Worm (Caenorhabditis elegans): ENCODE data around the gene M60.7.

M60.7 gene

DNA sequence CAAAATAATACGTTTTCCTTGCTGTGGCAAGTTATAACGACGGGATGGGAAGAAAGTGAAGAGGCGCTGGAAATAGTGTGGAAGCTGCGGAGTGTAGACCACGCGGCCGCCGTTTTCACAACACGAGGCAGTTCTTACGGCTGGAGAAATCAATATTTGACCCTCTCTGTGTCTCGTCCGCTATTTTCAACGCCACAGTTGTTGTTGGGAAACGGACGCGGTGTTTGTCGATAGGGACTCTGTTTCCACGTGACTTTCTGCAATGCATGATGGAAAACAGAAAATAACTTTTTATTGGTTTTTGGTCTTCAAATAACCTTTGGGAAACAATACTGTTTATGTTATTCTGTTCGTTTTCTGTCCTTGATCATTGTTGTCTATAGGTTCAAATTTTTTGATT lies 29.1 kb downstream of the M60.7 start, which contains the start of gene K02A6.3 (continued):
- no peak for TF ChIP-seq ZK337.2 (GFP tag; IDR thresholded peaks at IDR 0.05)
- TF ChIP-seq dpl-1 (GFP tag; optimal IDR thresholded peaks at IDR 0.05), result peak; percentile 56
- no peak for TF ChIP-seq lin-15B (tag; optimal IDR thresholded peaks at IDR 0.05)
- TF ChIP-seq duxl-1 (tag; optimal IDR thresholded peaks at IDR 0.05; ENCODE audit: poor library complexity), result no peak
- no peak for TF ChIP-seq ceh-82 (tag; optimal IDR thresholded peaks at IDR 0.05)
- TF ChIP-seq Y48G9A.11 (GFP tag; IDR thresholded peaks at IDR 0.05), result no peak
- no peak for TF ChIP-seq nhr-10 (tag; optimal IDR thresholded peaks at IDR 0.05)
- no peak for TF ChIP-seq dmd-9 (GFP tag; IDR thresholded peaks at IDR 0.05)
- no peak for TF ChIP-seq daf-19 (GFP tag; conservative IDR thresholded peaks at IDR 0.05)
- no peak for TF ChIP-seq F10B5.3 (tag; optimal IDR thresholded peaks at IDR 0.05)
- peak; percentile 53 for TF ChIP-seq zip-2 (tag; optimal IDR thresholded peaks at IDR 0.05)
- no peak for TF ChIP-seq attf-4 (tag; optimal IDR thresholded peaks at IDR 0.05)
- TF ChIP-seq T26A8.4 (GFP tag; IDR thresholded peaks at IDR 0.05), result peak; percentile 79
- TF ChIP-seq nhr-41 (GFP tag; IDR thresholded peaks at IDR 0.05), result 0 out of 2 replicates have a peak, but pooled peaks have one; percentile 11
- peak; percentile 85 for TF ChIP-seq tra-1 (GFP tag; IDR thresholded peaks at IDR 0.05)
- no peak for TF ChIP-seq ZK546.5 (tag; optimal IDR thresholded peaks at IDR 0.05)
- TF ChIP-seq ctbp-1 (GFP tag; IDR thresholded peaks at IDR 0.05), result peak; percentile 44; the same call in 1 of the 2 replicates
- TF ChIP-seq nhr-102 (tag; optimal IDR thresholded peaks at IDR 0.05), result peak; percentile 82
- peak; percentile 93 for TF ChIP-seq mep-1 (tag; optimal IDR thresholded peaks at IDR 0.05)
- no peak for TF ChIP-seq unc-39 (tag; optimal IDR thresholded peaks at IDR 0.05)
- TF ChIP-seq pha-4 (GFP tag; IDR thresholded peaks at IDR 0.05), result peak; percentile 62
- TF ChIP-seq pha-4 (tag; optimal IDR thresholded peaks at IDR 0.05), result peak; percentile 21
- 0 out of 2 replicates have a peak, but pooled peaks have one; percentile 65 for TF ChIP-seq Y75B8A.6 (GFP tag; IDR thresholded peaks at IDR 0.05)
- no peak for TF ChIP-seq R02D3.7 (tag; optimal IDR thresholded peaks at IDR 0.05)
- TF ChIP-seq daf-12 (tag; optimal IDR thresholded peaks at IDR 0.05), result no peak
- peak; percentile 85 for TF ChIP-seq hmg-1.1 (GFP tag; IDR thresholded peaks at IDR 0.05)
- no peak for TF ChIP-seq egl-27 (tag; optimal IDR thresholded peaks at IDR 0.05)
- TF ChIP-seq lin-13 (GFP tag; optimal IDR thresholded peaks at IDR 0.05), result no peak
- TF ChIP-seq snpc-1.2 (GFP tag; IDR thresholded peaks at IDR 0.05), result no peak
- no peak for TF ChIP-seq ztf-11 (tag; optimal IDR thresholded peaks at IDR 0.05)
- no peak for TF ChIP-seq aly-2 (tag; optimal IDR thresholded peaks at IDR 0.05)
- TF ChIP-seq mdl-1 (tag; optimal IDR thresholded peaks at IDR 0.05), result peak; percentile 94 to 99
- TF ChIP-seq mxl-2 (GFP tag; conservative IDR thresholded peaks at IDR 0.05), result no peak
- TF ChIP-seq Y105C5A.15 (GFP tag; IDR thresholded peaks at IDR 0.05), result no peak
- TF ChIP-seq nhr-42 (GFP tag; IDR thresholded peaks at IDR 0.05), result no peak
- peak in 1 of 2 experiments; percentile 83 for TF ChIP-seq lsy-2 (tag; optimal IDR thresholded peaks at IDR 0.05)
- TF ChIP-seq mes-2 (tag; optimal IDR thresholded peaks at IDR 0.05; ENCODE audit: poor library complexity, severe bottlenecking), result peak; percentile 71
- no peak for TF ChIP-seq spr-3 (GFP tag; optimal IDR thresholded peaks at IDR 0.05)
- TF ChIP-seq zip-11 (GFP tag; IDR thresholded peaks at IDR 0.05), result no peak
- TF ChIP-seq ceh-20 (GFP tag; IDR thresholded peaks at IDR 0.05), result peak; percentile 81
- TF ChIP-seq dmd-6 (GFP tag; IDR thresholded peaks at IDR 0.05), result peak; percentile 94
- TF ChIP-seq F37D6.2 (tag; optimal IDR thresholded peaks at IDR 0.05), result peak; percentile 27
- peak; percentile 41 for TF ChIP-seq pqm-1 (tag; optimal IDR thresholded peaks at IDR 0.05)
- TF ChIP-seq jun-1 (tag; optimal IDR thresholded peaks at IDR 0.05), result peak; percentile 78
- TF ChIP-seq fkh-10 (GFP tag; optimal IDR thresholded peaks at IDR 0.05), result no peak
- TF ChIP-seq daf-16 (GFP tag; optimal IDR thresholded peaks at IDR 0.05), result peak in 1 of 2 experiments; percentile 98
- peak; percentile 100 for TF ChIP-seq daf-16 (tag; optimal IDR thresholded peaks at IDR 0.05)
- TF ChIP-seq lir-3 (tag; optimal IDR thresholded peaks at IDR 0.05), result no peak
- TF ChIP-seq nhr-77 (tag; optimal IDR thresholded peaks at IDR 0.05), result peak; percentile 94
- peak; percentile 95 for TF ChIP-seq dve-1 (tag; optimal IDR thresholded peaks at IDR 0.05; ENCODE audit: insufficient read depth)
- TF ChIP-seq lin-38 (GFP tag; IDR thresholded peaks at IDR 0.05), result no peak
- peak in 1 of 2 experiments; percentile 85 for TF ChIP-seq unc-62 (GFP tag; optimal IDR thresholded peaks at IDR 0.05 in 1 of 2)
- TF ChIP-seq unc-62 (tag; optimal IDR thresholded peaks at IDR 0.05), result no peak
